Fruit fly (Drosophila melanogaster) whole organism, pupa: ENCODE results near the gene CG43373.

Source experiments
- CG4496 ChIP-seq: fragments of 200-800 bp; sonication (Bioruptor generic); IDR thresholded peaks from 3 replicates; pipeline ENCODE4 v1.3.6; 2022; ENCODE audit warnings: missing biosample characterization, missing genetic modification characterization
- CG8159 ChIP-seq: fragments of 200-800 bp; sonication (Bioruptor generic); optimal IDR thresholded peaks from 3 replicates; lab custom pipeline; 2018; ENCODE audit warnings: missing biosample characterization, mild to moderate bottlenecking, missing genetic modification characterization, moderate library complexity
- CG8301 ChIP-seq: fragments of 200-800 bp; sonication (Bioruptor generic); optimal IDR thresholded peaks from 2 replicates; lab custom pipeline; 2018; ENCODE audit warnings: missing biosample characterization, mild to moderate bottlenecking, missing genetic modification characterization
- CG9948 ChIP-seq: fragments of 200-800 bp; sonication (Bioruptor generic); optimal IDR thresholded peaks from 2 replicates; lab custom pipeline; 2018; ENCODE audit warnings: missing biosample characterization, mild to moderate bottlenecking, missing genetic modification characterization, moderate library complexity
- EcR ChIP-seq: fragments of 200-800 bp; sonication (Bioruptor generic); optimal IDR thresholded peaks from 3 replicates; lab custom pipeline; 2019; ENCODE audit warnings: missing biosample characterization, missing genetic modification characterization, mild to moderate bottlenecking, moderate library complexity, missing genetic modification reagents
- Pif1A ChIP-seq: fragments of 200-800 bp; sonication (Bioruptor generic); optimal IDR thresholded peaks from 3 replicates; lab custom pipeline; 2016; ENCODE audit warnings: missing biosample characterization, missing genetic modification characterization
- Pif1B ChIP-seq: fragments of 200-800 bp; sonication (Bioruptor generic); optimal IDR thresholded peaks from 3 replicates; lab custom pipeline; 2016; ENCODE audit warnings: missing biosample characterization, missing genetic modification characterization
- fd96Ca ChIP-seq: fragments of 200-800 bp; sonication (Bioruptor generic); IDR thresholded peaks from 3 replicates; pipeline ENCODE4 v1.3.6; 2022; ENCODE audit warnings: missing biosample characterization, missing genetic modification characterization
- gl ChIP-seq: fragments of 200-800 bp; sonication (Bioruptor generic); optimal IDR thresholded peaks from 2 replicates; lab custom pipeline; 2018; ENCODE audit warnings: missing biosample characterization, mild to moderate bottlenecking, missing genetic modification characterization
- rn ChIP-seq: fragments of 200-800 bp; sonication (Bioruptor generic); IDR thresholded peaks from 2 replicates; pipeline ENCODE4 v1.3.6; 2022; ENCODE audit warnings: missing biosample characterization, missing genetic modification characterization

dm6 chr3L:16544220-16544619 lies 1.1 kb upstream of the CG43373 start:
- TF ChIP-seq CG4496 (no peak), rn (GFP tag; lab: Robert Waterston, UW) (no peak), CG9948 (no peak), gl (tag; lab: Kevin White, UChicago) (no peak), CG8159 (tag; lab: Kevin White, UChicago) (no peak), Pif1A (GFP tag; lab: Kevin White, UChicago) (no peak), EcR (GFP tag; lab: Kevin White, UChicago) (no peak), CG8301 (tag; lab: Kevin White, UChicago) (no peak), Pif1B (no peak), fd96Ca (GFP tag; lab: Robert Waterston, UW) (no peak)
